Worm (Caenorhabditis elegans) whole organism, mixed stage, embryonic: ENCODE results near the gene pbs-1.

Experiments
- blmp-1 ChIP-seq: fragments of 150-350 bp; optimal IDR thresholded peaks from 2 replicates; lab custom pipeline; 2014; ENCODE audit warnings: missing biosample characterization, missing genetic modification characterization
- elt-3 ChIP-seq: fragments of 150-350 bp; optimal IDR thresholded peaks from 2 replicates; lab custom pipeline; 2014; ENCODE audit warnings: missing biosample characterization, missing genetic modification characterization
- lin-13 ChIP-seq: fragments of 150-350 bp; optimal IDR thresholded peaks from 2 replicates; lab custom pipeline; 2014; ENCODE audit warnings: missing biosample characterization, missing genetic modification characterization
- lsy-2 ChIP-seq: fragments of 150-350 bp; optimal IDR thresholded peaks from 2 replicates; lab custom pipeline; 2014; ENCODE audit warnings: missing biosample characterization, missing genetic modification characterization
- mep-1 ChIP-seq: fragments of 150-350 bp; optimal IDR thresholded peaks from 2 replicates; lab custom pipeline; 2017; ENCODE audit warnings: missing biosample characterization, missing genetic modification reagents, missing genetic modification characterization, inconsistent platforms
- snpc-4 ChIP-seq: fragments of 150-350 bp; optimal IDR thresholded peaks from 2 replicates; lab custom pipeline; 2014; ENCODE audit warnings: missing biosample characterization, missing genetic modification characterization
- sptf-1 ChIP-seq: sonication (generic microtip); optimal IDR thresholded peaks from 2 replicates; lab custom pipeline; 2017; ENCODE audit warnings: mild to moderate bottlenecking, missing genetic modification characterization, moderate library complexity, missing compliant biosample characterization

DNA sequence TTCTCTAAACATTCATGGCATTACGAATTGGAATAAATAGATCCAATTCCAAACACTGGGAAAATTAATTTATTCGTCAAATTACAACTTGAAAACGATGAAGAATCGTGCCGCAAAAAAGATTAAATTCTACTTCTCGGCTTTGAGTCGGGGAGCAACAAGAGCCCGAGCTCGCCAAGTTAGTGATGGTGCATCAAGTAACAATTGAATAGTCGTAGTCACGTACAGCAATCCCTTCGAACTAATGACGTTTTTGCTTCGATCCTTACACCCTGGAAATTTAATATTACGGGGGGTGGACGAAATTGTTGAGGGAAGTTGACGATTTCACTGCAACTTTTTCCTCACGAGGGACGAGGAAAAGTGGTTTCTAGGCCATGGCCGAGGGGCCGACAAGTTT, 17.9 kb downstream of the pbs-1 start:
- TF ChIP-seq lin-13 = no peak
- no peak for TF ChIP-seq mep-1 (tag; lab: Kevin White, UChicago)
- TF ChIP-seq blmp-1 (tag; lab: Kevin White, UChicago) = no peak
- no peak for TF ChIP-seq elt-3 (tag; lab: Kevin White, UChicago)
- TF ChIP-seq lsy-2 (tag; lab: Kevin White, UChicago) = no peak
- no peak for TF ChIP-seq snpc-4
- no peak for TF ChIP-seq sptf-1
